Worm (Caenorhabditis elegans) whole organism, dauer: Measurements from ENCODE around the gene R05H10.3.

Experiments used
- unc-62 ChIP-seq: sonication (generic microtip); optimal IDR thresholded peaks from 2 replicates; lab custom pipeline; 2017; ENCODE audit warnings: missing biosample characterization, missing genetic modification reagents, missing genetic modification characterization

Gene R05H10.3

DNA sequence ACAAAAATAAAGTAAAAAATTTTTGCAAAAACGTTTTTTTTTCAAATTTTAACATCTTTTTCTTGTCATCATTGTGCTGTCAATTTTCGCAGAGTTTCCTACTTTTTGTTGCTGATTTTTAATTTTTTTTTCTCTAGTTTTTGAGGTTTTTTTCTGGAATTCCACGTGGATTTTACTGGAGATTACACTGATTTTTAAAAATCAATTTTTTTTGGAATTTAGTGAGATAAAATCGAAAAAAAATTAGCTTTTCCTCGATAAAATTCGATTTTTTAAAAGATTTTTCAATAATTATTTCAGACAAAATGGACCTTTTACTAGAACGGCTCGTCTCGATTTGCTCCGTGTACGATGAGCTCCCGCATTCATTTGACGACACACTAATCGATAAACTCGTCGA, at the start of gene R05H10.3:
Gene R05H10.3, plus strand, starts transcription at position 301 of the 400 bp plus-strand sequence.
- no peak for TF ChIP-seq unc-62 (GFP tag; lab: Kevin White, UChicago)

DNA sequence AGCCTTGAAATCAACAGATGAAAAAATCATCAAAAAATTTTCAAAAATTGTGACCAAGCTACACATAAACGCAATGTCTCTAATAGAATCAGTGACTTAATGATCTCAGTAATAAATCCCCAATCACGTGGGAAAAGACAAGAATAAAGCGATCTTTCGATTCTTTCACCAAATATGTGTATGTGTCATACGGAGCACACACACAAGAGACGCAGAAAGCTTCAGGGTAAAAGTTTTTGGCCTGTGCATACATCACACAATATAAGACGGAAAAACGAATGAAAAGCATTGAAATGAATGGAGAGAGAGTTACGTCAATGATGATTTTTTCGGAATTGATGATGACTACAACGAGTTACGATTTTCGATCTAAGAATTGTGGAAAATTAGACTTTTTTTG, 49.3 kb upstream of the R05H10.3 start:
- TF ChIP-seq unc-62 (GFP tag; lab: Kevin White, UChicago), result no peak

DNA sequence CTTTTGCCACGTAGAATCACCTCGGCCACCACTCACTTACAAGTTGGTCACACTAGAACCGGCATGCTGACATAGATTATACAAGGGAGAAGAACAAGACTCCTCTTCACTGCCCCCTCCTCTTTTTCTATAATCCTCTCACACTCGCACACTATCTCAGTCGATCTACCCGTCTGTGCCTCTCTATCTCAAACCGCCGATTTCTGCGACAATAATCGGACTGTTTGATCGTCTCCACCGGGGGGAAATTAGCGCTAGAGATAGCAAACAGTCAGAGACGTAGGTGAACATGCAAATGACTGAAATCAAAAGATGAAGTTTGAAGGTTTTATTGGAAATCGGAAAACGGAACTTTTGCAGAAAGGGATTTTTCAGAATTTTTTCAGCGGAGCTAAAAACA, 47.3 kb upstream of the R05H10.3 start:
- TF ChIP-seq unc-62 (GFP tag; lab: Kevin White, UChicago), result no peak

DNA sequence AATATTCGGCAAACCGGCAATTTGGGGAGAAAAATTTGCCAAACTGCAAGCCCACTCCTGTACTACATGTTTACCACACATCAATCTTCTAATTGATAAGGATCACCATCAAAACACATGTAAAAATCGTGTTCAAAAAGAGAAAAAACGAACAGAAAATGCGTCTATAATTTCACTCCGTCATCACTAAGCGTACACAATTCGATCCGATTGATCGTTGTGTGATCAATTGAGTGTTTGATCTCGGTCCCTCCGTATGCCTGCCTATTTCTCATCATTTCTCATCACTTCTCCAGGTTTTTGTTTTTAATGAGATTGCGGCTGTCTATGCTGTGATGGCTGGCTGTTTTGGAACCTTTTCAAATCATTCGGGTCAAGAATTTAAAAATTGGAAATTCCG, 44.3 kb upstream of the R05H10.3 start:
- no peak for TF ChIP-seq unc-62 (GFP tag; lab: Kevin White, UChicago)

DNA sequence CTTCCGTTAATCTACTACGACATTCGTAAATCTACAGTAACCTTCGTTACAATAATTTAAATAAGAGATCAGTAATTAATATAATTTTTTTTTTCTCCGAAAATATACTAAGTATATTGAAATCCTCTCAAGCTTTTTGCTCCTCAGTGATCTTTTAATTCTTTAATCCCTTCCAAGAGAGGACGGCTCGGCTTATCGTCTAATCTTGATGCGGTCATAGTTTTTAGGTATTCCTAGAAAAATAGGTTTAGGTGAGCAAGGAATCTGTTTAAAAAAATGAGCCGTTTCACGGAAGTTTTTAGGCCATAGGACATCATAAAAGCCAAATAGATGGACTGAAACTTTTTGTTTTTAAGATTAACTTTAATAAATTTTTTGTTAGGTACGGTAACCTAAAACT, 37.7 kb upstream of the R05H10.3 start:
- no peak for TF ChIP-seq unc-62 (GFP tag; lab: Kevin White, UChicago)

DNA sequence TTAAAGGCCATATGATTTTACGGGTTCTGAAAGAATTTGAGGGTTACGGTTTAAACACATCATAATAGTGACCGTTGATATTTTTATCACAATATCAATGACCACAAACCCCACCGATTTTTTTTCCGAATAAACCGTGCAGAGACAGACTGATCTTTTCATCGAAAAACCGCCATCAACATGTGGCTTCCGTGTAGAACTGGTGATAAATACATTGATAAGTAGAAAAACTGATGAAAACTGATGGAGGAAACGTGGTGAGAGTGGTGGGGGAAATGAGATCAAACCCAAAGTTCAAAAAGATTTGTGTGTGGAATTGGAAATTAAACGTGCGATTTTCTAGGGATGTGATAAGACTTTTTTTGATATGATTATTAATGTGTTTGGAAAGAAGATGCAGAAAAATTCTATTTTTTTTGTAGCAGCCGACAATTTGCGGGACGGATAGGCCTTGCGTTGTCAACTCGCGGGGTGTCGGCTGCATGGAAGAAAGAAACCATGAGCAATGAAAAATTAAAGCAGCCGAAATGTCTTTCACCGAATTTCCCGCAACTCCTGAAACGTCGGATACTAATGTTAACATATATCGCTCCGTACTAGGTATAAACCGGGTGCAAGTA, 31.0 kb upstream of the R05H10.3 start:
- no peak for TF ChIP-seq unc-62 (GFP tag; lab: Kevin White, UChicago)

DNA sequence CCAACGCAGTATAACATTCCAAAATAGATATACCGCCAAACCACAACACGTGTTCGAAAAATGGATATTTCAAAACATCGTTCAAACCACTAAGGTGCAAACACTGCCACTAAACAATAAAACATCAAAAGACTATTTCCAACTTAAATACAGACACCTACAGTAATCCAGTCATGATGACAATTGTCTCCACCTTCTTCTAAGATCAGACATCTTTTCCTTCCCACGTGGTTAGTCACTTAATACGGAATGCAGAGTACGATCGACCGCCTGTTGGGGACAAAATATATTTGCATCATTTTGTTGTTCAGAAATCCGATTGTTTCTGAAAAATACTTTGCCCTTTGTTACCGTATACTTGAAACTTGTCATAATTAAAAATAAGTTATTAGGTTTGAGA, 28.5 kb upstream of the R05H10.3 start:
- no peak for TF ChIP-seq unc-62 (GFP tag; lab: Kevin White, UChicago)

DNA sequence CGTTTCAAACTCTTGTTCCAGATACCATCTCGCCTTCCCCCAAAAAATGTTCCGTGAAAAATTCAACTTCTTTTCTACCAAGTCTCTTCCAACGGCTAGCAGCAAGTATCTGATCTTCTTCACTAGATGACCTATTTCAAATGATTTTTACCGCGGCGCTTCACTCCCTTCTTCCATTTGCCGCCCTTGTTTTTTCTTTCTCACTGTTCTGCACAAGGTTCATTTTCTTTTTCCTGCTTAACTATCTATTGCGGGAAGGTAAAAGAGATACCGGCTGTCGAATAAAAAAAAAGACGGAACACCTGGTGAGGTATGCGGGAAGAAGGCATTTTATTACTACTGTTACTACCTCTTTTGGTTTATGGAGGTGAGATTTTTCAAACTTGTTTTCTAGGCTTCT, 26.7 kb upstream of the R05H10.3 start, which contains the start of gene cdh-7:
Gene cdh-7, plus strand, starts transcription at position 214 of the 400 bp plus-strand sequence.
- TF ChIP-seq unc-62 (GFP tag; lab: Kevin White, UChicago), result no peak

DNA sequence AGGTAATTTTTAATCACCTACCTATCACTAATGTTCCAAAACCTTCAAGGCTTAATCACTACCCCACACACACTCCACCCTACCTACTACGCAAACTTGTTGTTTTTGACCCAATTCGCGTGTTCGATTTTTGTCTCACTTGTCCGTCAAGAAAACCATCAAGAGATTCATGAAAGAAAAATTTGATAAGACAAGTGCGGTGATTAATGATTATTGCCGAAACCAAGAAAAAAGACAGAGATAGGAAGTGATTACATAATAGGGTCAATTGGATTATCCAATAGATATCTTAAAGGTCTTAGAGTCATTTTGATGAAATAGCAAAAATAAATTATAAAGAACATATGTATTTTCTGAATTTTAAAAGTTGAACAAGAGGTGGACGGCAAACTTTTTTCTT, 25.5 kb upstream of the R05H10.3 start:
- TF ChIP-seq unc-62 (GFP tag; lab: Kevin White, UChicago), result no peak

DNA sequence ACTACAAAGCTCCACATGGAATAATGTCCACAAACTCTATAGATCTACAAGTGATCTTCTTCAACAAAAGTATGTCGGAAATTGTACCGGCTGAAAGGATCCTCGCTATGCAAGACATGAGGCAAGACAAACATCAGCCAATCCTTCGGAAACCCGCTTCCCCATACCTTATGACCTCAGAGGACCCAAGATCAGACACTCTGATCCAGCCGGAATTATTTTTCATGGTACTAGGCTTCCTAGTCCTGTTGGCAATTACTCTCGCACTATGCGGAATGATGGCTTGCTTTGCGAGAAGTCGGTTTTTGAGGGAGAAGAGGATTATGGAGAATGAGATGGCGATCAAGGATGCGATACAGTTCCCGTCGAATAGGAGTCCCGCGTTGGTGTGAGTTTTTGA, 19.8 kb upstream of the R05H10.3 start:
- no peak for TF ChIP-seq unc-62 (GFP tag; lab: Kevin White, UChicago)

DNA sequence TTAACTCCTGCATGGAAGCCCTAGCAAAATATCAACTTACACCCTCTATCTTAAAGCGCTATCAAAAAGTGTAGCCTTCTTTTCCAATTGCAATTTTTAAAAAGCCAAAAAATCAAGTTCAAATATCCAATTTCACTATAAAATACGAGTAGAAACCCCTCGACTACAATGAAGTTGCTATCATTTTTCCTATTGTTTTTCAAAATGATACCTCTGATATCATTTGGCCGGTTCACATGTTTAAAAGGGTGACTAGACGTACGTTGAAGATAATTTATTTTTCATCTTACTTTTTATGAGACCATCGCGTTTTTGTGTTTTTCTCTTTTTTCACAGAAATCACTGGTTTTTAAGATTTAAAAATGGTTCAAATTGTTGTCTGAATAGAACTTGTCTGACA, 18.3 kb upstream of the R05H10.3 start, which contains the start of gene R05H10.1:
Gene R05H10.1, plus strand, starts transcription at position 334 of the 400 bp plus-strand sequence.
- no peak for TF ChIP-seq unc-62 (GFP tag; lab: Kevin White, UChicago)

DNA sequence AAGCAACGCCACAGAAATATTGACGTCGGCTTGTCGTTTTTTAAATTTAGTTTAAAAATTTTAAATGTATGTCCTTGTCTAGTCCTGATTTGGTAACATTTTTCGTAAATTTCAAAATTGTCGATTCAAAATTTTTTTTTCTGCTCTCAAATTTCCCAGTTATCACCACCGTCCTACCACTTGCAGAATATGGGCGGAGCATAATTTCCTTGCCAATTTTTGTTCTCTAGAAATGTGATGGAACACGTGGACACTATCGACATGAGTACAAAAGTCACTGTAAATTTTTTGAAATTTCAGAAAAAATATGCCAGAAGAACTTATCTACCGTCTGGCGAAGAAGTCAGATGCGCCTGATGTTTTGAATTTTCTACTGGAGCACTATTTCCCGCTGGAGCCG, 14.5 kb upstream of the R05H10.3 start, which contains the start of gene R05H10.7:
Gene R05H10.7, plus strand, starts transcription at position 301 of the 400 bp plus-strand sequence.
- TF ChIP-seq unc-62 (GFP tag; lab: Kevin White, UChicago), result no peak

DNA sequence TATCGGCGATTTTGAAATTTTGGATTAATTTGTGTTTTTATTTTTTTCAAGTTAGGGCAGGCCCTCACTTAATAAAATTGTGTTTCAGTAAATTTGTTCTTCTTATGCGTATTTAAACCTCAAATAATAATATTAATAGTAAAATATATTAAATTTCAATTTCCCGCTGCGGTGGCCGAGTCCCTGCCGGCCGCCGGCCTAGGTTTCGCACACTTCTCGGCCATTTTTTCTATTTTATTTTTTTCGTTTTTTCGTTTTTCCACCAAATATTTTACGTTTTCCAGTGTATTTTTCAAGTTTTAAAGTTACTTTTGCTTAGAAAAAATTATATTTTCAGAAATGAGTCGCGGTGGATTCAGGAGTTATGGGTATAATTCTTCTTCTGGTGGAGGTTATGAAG, 12.8 kb upstream of the R05H10.3 start, which contains the start of gene rbm-28:
Gene rbm-28, plus strand, starts transcription at position 338 of the 400 bp plus-strand sequence.
- TF ChIP-seq unc-62 (GFP tag; lab: Kevin White, UChicago), result no peak

DNA sequence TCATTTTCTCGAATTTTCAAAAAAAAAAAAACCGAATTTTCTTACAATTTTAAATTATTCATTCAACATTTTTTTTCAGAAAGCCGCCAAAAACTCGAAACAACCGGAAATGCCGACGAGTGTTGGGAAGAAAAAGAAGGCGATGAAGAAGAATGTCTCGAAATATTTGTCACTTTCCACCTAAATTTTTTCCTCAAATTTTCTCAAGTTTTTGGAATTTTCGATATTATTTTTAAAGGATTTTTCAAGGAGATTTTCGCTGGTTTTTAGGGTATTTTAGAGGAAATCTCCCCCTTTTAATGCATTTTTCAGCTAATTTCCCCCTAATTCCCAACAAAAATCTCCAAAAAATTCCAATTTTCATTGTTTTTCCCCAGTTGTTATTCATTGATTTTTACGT, 3.6 kb upstream of the R05H10.3 start:
- no peak for TF ChIP-seq unc-62 (GFP tag; lab: Kevin White, UChicago)

DNA sequence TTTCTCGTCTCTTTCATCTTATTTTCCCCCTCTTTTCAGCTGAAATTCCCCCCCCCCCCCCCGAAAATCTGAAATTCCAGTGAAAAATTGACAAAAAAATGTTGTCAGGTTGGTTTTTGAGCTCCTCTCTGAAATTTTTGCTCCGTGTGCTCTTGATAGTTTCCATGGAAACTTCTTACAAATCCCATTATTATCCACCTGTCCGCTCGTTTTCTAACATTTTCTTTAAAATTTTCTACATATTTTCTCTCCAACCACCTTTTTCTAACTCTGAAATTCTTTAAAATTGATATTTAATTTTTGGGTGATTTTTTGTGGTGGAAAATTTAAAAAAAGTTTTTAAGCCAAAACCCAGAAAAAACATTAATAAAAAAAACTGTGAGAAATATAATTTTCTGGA, 3.1 kb upstream of the R05H10.3 start, which contains the start of gene gpx-2:
Gene gpx-2, plus strand, starts transcription at position 99 of the 400 bp plus-strand sequence.
- no peak for TF ChIP-seq unc-62 (GFP tag; lab: Kevin White, UChicago)

DNA sequence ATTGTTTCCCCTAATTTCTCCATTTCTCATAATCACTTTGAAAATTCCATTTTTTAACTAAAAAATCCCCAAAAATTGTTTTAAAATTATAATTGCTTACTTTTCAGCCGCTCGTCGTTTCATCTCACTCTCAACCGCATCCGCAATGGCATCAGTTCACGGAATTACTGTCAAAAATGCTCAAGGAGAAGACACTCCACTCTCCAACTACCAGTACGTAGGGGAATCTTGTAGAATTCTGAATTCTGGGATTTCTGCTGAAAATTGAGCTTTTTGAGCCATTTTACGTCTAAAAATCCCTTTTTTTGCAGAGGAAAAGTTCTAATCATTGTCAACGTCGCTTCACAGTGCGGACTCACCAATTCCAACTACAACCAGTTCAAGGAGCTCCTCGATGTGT, 2.2 kb upstream of the R05H10.3 start:
- no peak for TF ChIP-seq unc-62 (GFP tag; lab: Kevin White, UChicago)

DNA sequence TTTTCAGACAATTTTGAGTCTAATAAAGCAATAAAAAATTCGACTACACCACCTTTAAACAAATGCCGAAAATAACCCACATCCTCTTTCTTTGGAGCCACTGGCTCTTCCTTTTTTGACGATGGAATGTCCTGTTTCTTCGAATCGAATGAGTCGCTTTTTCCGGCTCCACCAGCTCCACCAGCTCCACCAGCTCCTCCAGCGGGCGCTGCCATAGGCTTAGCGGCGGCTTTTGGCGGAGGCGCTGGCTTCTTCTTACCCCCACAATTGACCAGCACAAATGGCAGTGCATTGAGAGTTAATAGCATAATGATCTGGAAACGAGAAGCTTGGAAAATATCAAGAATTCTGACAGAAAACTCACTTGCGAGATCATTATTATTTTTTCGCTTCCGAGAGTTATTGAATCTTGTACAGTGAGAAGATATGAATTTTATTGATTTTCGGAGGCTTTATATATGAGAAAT, 7.0 kb downstream of the R05H10.3 start, which contains the start of gene Y53F4A.2:
Gene Y53F4A.2, minus strand, starts transcription at position 417 of the 467 bp plus-strand sequence.
- no peak for TF ChIP-seq unc-62 (GFP tag; lab: Kevin White, UChicago)
